Fruit fly (Drosophila melanogaster) whole organism, prepupa: ENCODE measurements around the gene tna.

Source experiments
- Blimp-1 ChIP-seq: fragments of 200-800 bp; sonication (Bioruptor generic); optimal IDR thresholded peaks from 3 replicates; lab custom pipeline; 2017; ENCODE audit warnings: missing biosample characterization, missing genetic modification characterization, mild to moderate bottlenecking, moderate library complexity, missing genetic modification reagents
- CG1621 ChIP-seq: fragments of 200-800 bp; sonication (Bioruptor generic); optimal IDR thresholded peaks from 3 replicates; lab custom pipeline; 2018; ENCODE audit warnings: missing biosample characterization, mild to moderate bottlenecking, missing genetic modification characterization
- CG16779 ChIP-seq: fragments of 200-800 bp; sonication (Bioruptor generic); optimal IDR thresholded peaks from 3 replicates; lab custom pipeline; 2017; ENCODE audit warnings: missing biosample characterization, mild to moderate bottlenecking, missing genetic modification characterization
- CG6792 ChIP-seq: fragments of 200-800 bp; sonication (Bioruptor generic); optimal IDR thresholded peaks from 3 replicates; lab custom pipeline; 2016; ENCODE audit warnings: missing biosample characterization, missing genetic modification characterization
- CG6854 ChIP-seq: fragments of 200-800 bp; sonication (Bioruptor generic); optimal IDR thresholded peaks from 2 replicates; lab custom pipeline; 2017; ENCODE audit warnings: missing biosample characterization, mild to moderate bottlenecking, missing genetic modification characterization
- CG8319 ChIP-seq: fragments of 200-800 bp; sonication (Bioruptor generic); optimal IDR thresholded peaks from 3 replicates; lab custom pipeline; 2016; ENCODE audit warnings: missing biosample characterization, missing genetic modification characterization
- vri ChIP-seq: fragments of 200-800 bp; sonication (Bioruptor generic); optimal IDR thresholded peaks from 3 replicates; lab custom pipeline; 2016; ENCODE audit warnings: missing biosample characterization, mild to moderate bottlenecking, missing genetic modification characterization

DNA sequence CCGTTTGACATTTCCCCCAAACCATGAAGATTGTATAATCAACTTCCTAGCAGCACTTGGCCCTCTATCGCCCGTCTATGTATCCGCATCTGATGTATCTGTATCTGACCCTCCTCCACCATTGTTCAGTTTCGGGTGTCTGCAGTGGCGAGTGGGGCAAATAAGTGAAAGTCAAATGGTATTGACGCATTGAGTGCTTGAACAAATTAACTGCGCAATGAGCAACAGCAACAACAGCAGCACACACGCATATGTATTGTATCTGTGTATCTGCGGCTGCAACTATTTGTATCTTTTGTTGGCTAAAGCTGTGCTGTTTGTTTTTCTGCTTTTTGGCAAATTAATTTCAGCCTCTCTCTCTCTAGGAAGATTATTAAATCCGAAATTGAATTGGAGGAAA, 46.7 kb upstream of the tna start:
- no peak for TF ChIP-seq CG8319 (GFP tag; lab: Kevin White, UChicago)
- TF ChIP-seq vri (GFP tag; lab: Kevin White, UChicago), result no peak
- no peak for TF ChIP-seq Blimp-1
- TF ChIP-seq CG6854 (GFP tag; lab: Kevin White, UChicago), result no peak
- TF ChIP-seq CG1621 (tag; lab: Kevin White, UChicago), result no peak
- no peak for TF ChIP-seq CG6792 (GFP tag; lab: Kevin White, UChicago)
- no peak for TF ChIP-seq CG16779
